Fruit fly (Drosophila melanogaster) whole organism, embryonic: Measurements from ENCODE around the gene Tim17b1.
A peak's percentile ranks its signal among the peaks of the same experiment; 100 is the strongest.

ENCODE experiments used
- Atf3 ChIP-seq: fragments of 200-800 bp; sonication (Bioruptor generic); optimal IDR thresholded peaks from 3 replicates; lab custom pipeline; 2016; ENCODE audit warnings: missing biosample characterization, missing genetic modification characterization
- Blimp-1 ChIP-seq: fragments of 200-800 bp; sonication (Bioruptor generic); optimal IDR thresholded peaks from 3 replicates; lab custom pipeline; 2018; ENCODE audit warnings: missing biosample characterization, missing genetic modification characterization, mild to moderate bottlenecking, moderate library complexity, missing genetic modification reagents
- CG10321 ChIP-seq: fragments of 200-800 bp; sonication (Bioruptor generic); IDR thresholded peaks from 2 replicates; pipeline ENCODE4 v1.3.6; 2022; ENCODE audit warnings: missing biosample characterization, missing genetic modification characterization
- CG10366 ChIP-seq: fragments of 200-800 bp; sonication (Bioruptor generic); IDR thresholded peaks from 2 replicates; pipeline ENCODE4 v1.3.6; 2022; ENCODE audit warnings: missing biosample characterization, missing genetic modification characterization
- CG10979 ChIP-seq: fragments of 200-800 bp; sonication (Bioruptor generic); optimal IDR thresholded peaks from 2 replicates; lab custom pipeline; 2018; ENCODE audit warnings: missing biosample characterization, mild to moderate bottlenecking, missing genetic modification characterization, moderate library complexity
- CG11085 ChIP-seq: fragments of 200-800 bp; sonication (Bioruptor generic); IDR thresholded peaks from 2 replicates; pipeline ENCODE4 v1.3.6; 2022; ENCODE audit warnings: missing biosample characterization, missing genetic modification characterization
- CG11504 ChIP-seq: fragments of 200-800 bp; sonication (Bioruptor generic); optimal IDR thresholded peaks from 3 replicates; lab custom pipeline; 2019; ENCODE audit warnings: missing biosample characterization, mild to moderate bottlenecking, missing genetic modification characterization, moderate library complexity
- CG1529 ChIP-seq: fragments of 200-800 bp; sonication (Bioruptor generic); optimal IDR thresholded peaks from 3 replicates; lab custom pipeline; 2018; ENCODE audit warnings: missing biosample characterization, missing genetic modification characterization
- CG15514 ChIP-seq: fragments of 200-800 bp; sonication (Bioruptor generic); optimal IDR thresholded peaks from 3 replicates; lab custom pipeline; 2017; ENCODE audit warnings: missing biosample characterization, missing genetic modification characterization, mild to moderate bottlenecking, moderate library complexity, missing genetic modification reagents
- CG1603 ChIP-seq: fragments of 200-800 bp; sonication (Bioruptor generic); optimal IDR thresholded peaks from 2 replicates; lab custom pipeline; 2019; ENCODE audit warnings: missing biosample characterization, mild to moderate bottlenecking, missing genetic modification characterization, moderate library complexity
- CG17829 ChIP-seq: fragments of 200-800 bp; optimal IDR thresholded peaks from 2 replicates; lab custom pipeline; 2019; ENCODE audit warnings: missing biosample characterization, mild to moderate bottlenecking, missing genetic modification characterization, moderate library complexity
- CG18011 ChIP-seq: fragments of 200-800 bp; sonication (Bioruptor generic); optimal IDR thresholded peaks from 2 replicates; lab custom pipeline; 2017; ENCODE audit warnings: missing biosample characterization, missing genetic modification characterization, mild to moderate bottlenecking, moderate library complexity, missing genotype
- CG18599 ChIP-seq: fragments of 200-800 bp; sonication (Bioruptor generic); optimal IDR thresholded peaks from 3 replicates; lab custom pipeline; 2017; ENCODE audit warnings: missing biosample characterization, missing genetic modification characterization, mild to moderate bottlenecking, moderate library complexity, missing genetic modification reagents
- CG2199 ChIP-seq: fragments of 200-800 bp; sonication (Bioruptor generic); IDR thresholded peaks from 3 replicates; pipeline ENCODE4 v1.3.6; 2022; ENCODE audit warnings: missing biosample characterization, missing genetic modification characterization
- CG31441 ChIP-seq: fragments of 200-800 bp; sonication (Bioruptor generic); IDR thresholded peaks from 2 replicates; pipeline ENCODE4 v1.3.6; 2022; ENCODE audit warnings: missing biosample characterization, missing genetic modification characterization
- CG3726 ChIP-seq: fragments of 200-800 bp; sonication (Bioruptor generic); IDR thresholded peaks from 3 replicates; pipeline ENCODE4, ENCODE4 v1.3.6; 2022; ENCODE audit warnings: missing biosample characterization, missing genetic modification characterization
- CG3847 ChIP-seq: fragments of 200-800 bp; sonication (Bioruptor generic); IDR thresholded peaks from 2 replicates; pipeline ENCODE4 v1.3.6; 2022; ENCODE audit warnings: missing biosample characterization, missing genetic modification characterization
- CG4360 ChIP-seq: fragments of 200-800 bp; sonication (Bioruptor generic); IDR thresholded peaks from 2 replicates; pipeline ENCODE4 v1.3.6; 2022; ENCODE audit warnings: missing biosample characterization, missing genetic modification characterization
- CG43689 ChIP-seq: fragments of 200-800 bp; sonication (Bioruptor generic); IDR thresholded peaks from 2 replicates; pipeline ENCODE4 v1.3.6; 2022; ENCODE audit warnings: missing biosample characterization, missing genetic modification characterization
- CG4424 ChIP-seq: fragments of 200-800 bp; sonication (Bioruptor generic); optimal IDR thresholded peaks from 3 replicates; lab custom pipeline; 2016; ENCODE audit warnings: missing biosample characterization, missing genetic modification characterization
- CG5180 ChIP-seq: fragments of 200-800 bp; sonication (Bioruptor generic); optimal IDR thresholded peaks from 3 replicates; lab custom pipeline; 2017; ENCODE audit warnings: missing biosample characterization, missing genetic modification characterization, mild to moderate bottlenecking, moderate library complexity, missing genetic modification reagents
- Drgx ChIP-seq: fragments of 200-800 bp; sonication (Bioruptor generic); IDR thresholded peaks from 2 replicates; pipeline ENCODE4 v1.3.6; 2022; ENCODE audit warnings: missing biosample characterization, missing genetic modification characterization
- Eip74EF ChIP-seq, 2 experiments: fragments of 200-800 bp in 1 of 2; fragments of >200 bp in 1 of 2; sonication (Bioruptor generic) in 1 of 2; optimal IDR thresholded peaks; 2 replicates each; lab custom pipeline; 2017 to 2019; ENCODE audit warnings: missing biosample characterization in 2 of 2, missing genetic modification characterization in 2 of 2, mild to moderate bottlenecking in 1 of 2, moderate library complexity in 1 of 2
- Gug ChIP-seq: fragments of 200-800 bp; sonication (Bioruptor generic); IDR thresholded peaks from 4 replicates; pipeline ENCODE4 v1.3.6; 2022; ENCODE audit warnings: missing biosample characterization, missing genetic modification characterization
- Hand ChIP-seq: fragments of 200-800 bp; sonication (Bioruptor generic); optimal IDR thresholded peaks from 2 replicates; lab custom pipeline; 2017; ENCODE audit warnings: mild to moderate bottlenecking, missing biosample characterization, missing genetic modification reagents, missing genetic modification characterization
- Lim3 ChIP-seq: fragments of 200-800 bp; sonication (Bioruptor generic); IDR thresholded peaks from 2 replicates; pipeline ENCODE4 v1.3.6; 2022; ENCODE audit warnings: missing biosample characterization, missing genetic modification characterization
- MBD-R2 ChIP-seq: fragments of 200-800 bp; sonication (Bioruptor generic); IDR thresholded peaks from 2 replicates; pipeline ENCODE4 v1.3.6; 2022; ENCODE audit warnings: missing biosample characterization, missing genetic modification characterization
- Oli ChIP-seq: fragments of 200-800 bp; sonication (Bioruptor generic); optimal IDR thresholded peaks from 2 replicates; lab custom pipeline; 2018; ENCODE audit warnings: missing biosample characterization, mild to moderate bottlenecking, missing genetic modification characterization, moderate library complexity
- Poxn ChIP-seq: fragments of 200-800 bp; sonication (Bioruptor generic); IDR thresholded peaks from 2 replicates; pipeline ENCODE4 v1.3.6; 2022; ENCODE audit warnings: missing biosample characterization, missing genetic modification characterization
- Rx ChIP-seq: fragments of 200-800 bp; sonication (Bioruptor generic); IDR thresholded peaks from 2 replicates; pipeline ENCODE4 v1.3.6; 2022; ENCODE audit warnings: missing biosample characterization, missing genetic modification characterization
- Spps ChIP-seq: fragments of 200-800 bp; sonication (Bioruptor generic); optimal IDR thresholded peaks from 2 replicates; lab custom pipeline; 2018; ENCODE audit warnings: missing biosample characterization, mild to moderate bottlenecking, missing genetic modification characterization
- Sry-β ChIP-seq: fragments of 200-800 bp; sonication (Bioruptor generic); optimal IDR thresholded peaks from 2 replicates; lab custom pipeline; 2018; ENCODE audit warnings: missing biosample characterization, mild to moderate bottlenecking, missing genetic modification characterization, moderate library complexity
- Sry-δ ChIP-seq: fragments of 200-800 bp; sonication (Bioruptor generic); optimal IDR thresholded peaks from 2 replicates; lab custom pipeline; 2016; ENCODE audit warnings: missing biosample characterization, missing genetic modification characterization
- Usf ChIP-seq: fragments of 200-800 bp; sonication (Bioruptor generic); optimal IDR thresholded peaks from 2 replicates; lab custom pipeline; 2017; ENCODE audit warnings: missing genotype, missing biosample characterization, missing genetic modification characterization
- Vsx1 ChIP-seq: fragments of 200-800 bp; sonication (Bioruptor generic); optimal IDR thresholded peaks from 2 replicates; lab custom pipeline; 2017; ENCODE audit warnings: missing biosample characterization, mild to moderate bottlenecking, missing genetic modification characterization, missing genetic modification reagents
- YL-1 ChIP-seq: fragments of 200-800 bp; sonication (Bioruptor generic); optimal IDR thresholded peaks from 3 replicates; lab custom pipeline; 2017; ENCODE audit warnings: missing biosample characterization, mild to moderate bottlenecking, missing genetic modification characterization
- dmrt99B ChIP-seq: fragments of 200-800 bp; sonication (Bioruptor generic); optimal IDR thresholded peaks from 2 replicates; lab custom pipeline; 2018; ENCODE audit warnings: missing biosample characterization, mild to moderate bottlenecking, missing genetic modification characterization, moderate library complexity
- ewg ChIP-seq: fragments of 200-800 bp; sonication (Bioruptor generic); optimal IDR thresholded peaks from 3 replicates; lab custom pipeline; 2017; ENCODE audit warnings: mild to moderate bottlenecking, missing biosample characterization, missing genetic modification reagents, missing genetic modification characterization
- fd96Cb ChIP-seq: fragments of 200-800 bp; sonication (Bioruptor generic); optimal IDR thresholded peaks from 2 replicates; lab custom pipeline; 2018; ENCODE audit warnings: missing biosample characterization, mild to moderate bottlenecking, missing genetic modification characterization, moderate library complexity
- gem ChIP-seq: fragments of 200-800 bp; sonication (Bioruptor generic); optimal IDR thresholded peaks from 2 replicates; lab custom pipeline; 2019; ENCODE audit warnings: missing biosample characterization, mild to moderate bottlenecking, missing genetic modification characterization, moderate library complexity
- hth ChIP-seq: fragments of >200 bp; optimal IDR thresholded peaks from 2 replicates; lab custom pipeline; 2017; ENCODE audit warnings: inconsistent platforms
- klu ChIP-seq: fragments of 200-800 bp; sonication (Bioruptor generic); IDR thresholded peaks from 2 replicates; pipeline ENCODE4 v1.3.6; 2022; ENCODE audit warnings: missing biosample characterization, missing genetic modification characterization
- lab ChIP-seq: fragments of 200-800 bp; sonication (Bioruptor generic); optimal IDR thresholded peaks from 3 replicates; lab custom pipeline; 2017; ENCODE audit warnings: missing biosample characterization, missing genetic modification characterization, mild to moderate bottlenecking, moderate library complexity, missing genetic modification reagents
- maf-S ChIP-seq: fragments of 200-800 bp; sonication (Bioruptor generic); optimal IDR thresholded peaks from 2 replicates; lab custom pipeline; 2016; ENCODE audit warnings: missing biosample characterization, missing genetic modification characterization
- pfk ChIP-seq: fragments of 200-800 bp; sonication (Bioruptor generic); optimal IDR thresholded peaks from 2 replicates; lab custom pipeline; 2018; ENCODE audit warnings: missing biosample characterization, mild to moderate bottlenecking, missing genetic modification characterization, moderate library complexity
- phol ChIP-seq: fragments of 200-800 bp; sonication (Bioruptor generic); optimal IDR thresholded peaks from 3 replicates; lab custom pipeline; 2018; ENCODE audit warnings: missing biosample characterization, mild to moderate bottlenecking, missing genetic modification characterization, moderate library complexity
- pita ChIP-seq: fragments of 200-800 bp; sonication (Bioruptor generic); optimal IDR thresholded peaks from 2 replicates; lab custom pipeline; 2017; ENCODE audit warnings: missing biosample characterization, mild to moderate bottlenecking, missing genetic modification characterization
- pum ChIP-seq: fragments of 200-800 bp; sonication (Bioruptor generic); optimal IDR thresholded peaks from 2 replicates; lab custom pipeline; 2016; ENCODE audit warnings: missing biosample characterization, missing genetic modification characterization
- rib ChIP-seq: fragments of 200-800 bp; sonication (Bioruptor generic); IDR thresholded peaks from 2 replicates; pipeline ENCODE4 v1.3.6; 2022; ENCODE audit warnings: missing biosample characterization, missing genetic modification characterization
- sens-2 ChIP-seq: fragments of 200-800 bp; sonication (Bioruptor generic); IDR thresholded peaks from 2 replicates; pipeline ENCODE4 v1.3.6; 2022; ENCODE audit warnings: missing biosample characterization, missing genetic modification characterization
- stwl ChIP-seq: fragments of 200-800 bp; sonication (Bioruptor generic); optimal IDR thresholded peaks from 3 replicates; lab custom pipeline; 2018; ENCODE audit warnings: missing biosample characterization, mild to moderate bottlenecking, missing genetic modification characterization, moderate library complexity

Gene Tim17b1

dm6 chr3R:5317654-5318129 is 17.7 kb downstream of the Tim17b1 start (continued):
- TF ChIP-seq Lim3, result no peak
- peak; percentile 92 for TF ChIP-seq CG2199 (GFP tag; lab: Robert Waterston, UW)
- no peak for TF ChIP-seq klu (GFP tag; lab: Robert Waterston, UW)
- TF ChIP-seq CG11504 (tag; lab: Kevin White, UChicago), result peak; percentile 94
- TF ChIP-seq CG10321, result no peak
- TF ChIP-seq pita (GFP tag; lab: Kevin White, UChicago), result no peak
- no peak for TF ChIP-seq gem (tag; lab: Kevin White, UChicago)
- no peak for TF ChIP-seq ewg (GFP tag; lab: Kevin White, UChicago)
- no peak for TF ChIP-seq CG10366 (GFP tag; lab: Robert Waterston, UW)
- TF ChIP-seq Vsx1 (GFP tag; lab: Kevin White, UChicago), result no peak
- no peak for TF ChIP-seq fd96Cb
- TF ChIP-seq CG18599, result no peak
- TF ChIP-seq CG18011 (GFP tag; lab: Kevin White, UChicago), result no peak
- no peak for TF ChIP-seq rib (GFP tag; lab: Robert Waterston, UW)
- no peak for TF ChIP-seq CG3847 (GFP tag; lab: Robert Waterston, UW)
- TF ChIP-seq maf-S (GFP tag; lab: Kevin White, UChicago), result no peak
- no peak for TF ChIP-seq sens-2 (GFP tag; lab: Robert Waterston, UW)
- no peak for TF ChIP-seq MBD-R2 (GFP tag; lab: Robert Waterston, UW)
- TF ChIP-seq CG3726 (GFP tag; lab: Robert Waterston, UW), result no peak
- no peak for TF ChIP-seq CG4424 (GFP tag; lab: Kevin White, UChicago)
- TF ChIP-seq Blimp-1, result peak; percentile 93
- TF ChIP-seq dmrt99B (tag; lab: Kevin White, UChicago), result no peak
- TF ChIP-seq CG43689 (GFP tag; lab: Robert Waterston, UW), result no peak
- TF ChIP-seq CG5180 (GFP tag; lab: Kevin White, UChicago), result no peak
- peak; percentile 1 for TF ChIP-seq pfk (GFP tag; lab: Kevin White, UChicago)
- no peak for TF ChIP-seq phol (tag; lab: Kevin White, UChicago)
- no peak for TF ChIP-seq Usf (GFP tag; lab: Kevin White, UChicago)
- TF ChIP-seq Gug (GFP tag; lab: Robert Waterston, UW), result no peak
- TF ChIP-seq Drgx, result no peak
- TF ChIP-seq Atf3 (GFP tag; lab: Kevin White, UChicago), result no peak
- no peak for TF ChIP-seq CG11085
- no peak for TF ChIP-seq CG1529
- no peak for TF ChIP-seq Spps
- TF ChIP-seq CG15514 (GFP tag; lab: Kevin White, UChicago), result no peak
- TF ChIP-seq Eip74EF (GFP tag; optimal IDR thresholded peaks at IDR 0.05; lab: Kevin White, UChicago), result no peak
- TF ChIP-seq pum (GFP tag; lab: Kevin White, UChicago), result no peak
- TF ChIP-seq Hand (GFP tag; lab: Kevin White, UChicago), result no peak
- no peak for TF ChIP-seq CG10979 (tag; lab: Kevin White, UChicago)

- TF ChIP-seq Oli (tag; lab: Kevin White, UChicago), result no peak
- no peak for TF ChIP-seq stwl (tag; lab: Kevin White, UChicago)
- peak; percentile 21 for TF ChIP-seq YL-1 (GFP tag; lab: Kevin White, UChicago)
- TF ChIP-seq Sry-β (GFP tag; lab: Kevin White, UChicago), result no peak
- TF ChIP-seq CG17829 (tag; lab: Kevin White, UChicago), result peak; percentile 29
- no peak for TF ChIP-seq hth
- peak; percentile 8 for TF ChIP-seq Sry-δ
- peak; percentile 30 for TF ChIP-seq lab (GFP tag; lab: Kevin White, UChicago)
- no peak for TF ChIP-seq Poxn (GFP tag; lab: Robert Waterston, UW)
- peak; percentile 52; the same call in 1 of the 2 replicates for TF ChIP-seq CG4360
- TF ChIP-seq Rx (GFP tag; lab: Robert Waterston, UW), result no peak
- peak; percentile 23; the same call in 1 of the 2 replicates for TF ChIP-seq CG31441
- peak; percentile 0 for TF ChIP-seq CG1603 (tag; lab: Kevin White, UChicago)
These were observed 19.3 kb downstream of the Tim17b1 start for dm6 chr3R:5319059-5319785.
